Fruit fly (Drosophila melanogaster) Kc167 (cell line): ENCODE results near the gene CG18599.

ENCODE experiments used
- Myc ChIP-seq: fragments of >200 bp; optimal IDR thresholded peaks from 2 replicates; lab custom pipeline; 2017; ENCODE audit warnings: missing external identifiers
- Sin3A ChIP-seq: fragments of >200 bp; optimal IDR thresholded peaks from 2 replicates; lab custom pipeline; 2018; ENCODE audit warnings: missing external identifiers
- h ChIP-seq: fragments of >200 bp; optimal IDR thresholded peaks from 3 replicates; lab custom pipeline; 2018; ENCODE audit warnings: missing external identifiers
- insv ChIP-seq: fragments of >200 bp; optimal IDR thresholded peaks from 3 replicates; lab custom pipeline; 2018; ENCODE audit warnings: missing external identifiers
- psq ChIP-seq: fragments of >200 bp; optimal IDR thresholded peaks from 2 replicates; lab custom pipeline; 2017; ENCODE audit warnings: missing external identifiers
- ttk ChIP-seq: sonication (Bioruptor generic); optimal IDR thresholded peaks from 2 replicates; lab custom pipeline; 2017; ENCODE audit warnings: missing external identifiers

The CG18599 gene

DNA sequence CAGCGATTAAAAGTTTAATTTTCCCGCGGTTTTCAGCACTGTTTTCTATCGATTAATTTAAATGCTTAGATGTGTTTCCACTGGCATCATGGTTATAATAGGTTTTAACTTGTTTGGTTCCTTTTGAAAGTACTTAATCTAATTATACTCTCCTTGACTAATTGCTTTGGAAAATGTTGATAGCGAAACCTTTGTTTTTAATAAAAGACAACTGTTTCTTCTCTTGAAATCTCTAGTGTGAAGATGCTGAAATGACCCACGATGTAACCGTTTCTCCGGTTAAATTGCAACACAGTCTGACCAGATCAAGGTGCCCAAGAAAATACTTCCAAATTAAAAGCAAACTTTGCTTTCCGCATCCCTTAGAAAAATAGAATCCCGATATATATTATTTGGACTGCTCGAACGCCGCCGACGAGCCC lies 31.3 kb downstream of the CG18599 start, which contains the start of gene Dlc90F:
Gene Dlc90F (plus strand): TSS at position 330 of the 422 bp plus-strand sequence.
- TF ChIP-seq Myc: no peak
- TF ChIP-seq Sin3A (lab: Kevin White, UChicago): no peak
- TF ChIP-seq psq (lab: Kevin White, UChicago): no peak
- no peak for TF ChIP-seq ttk (lab: Kevin White, UChicago)
- no peak for TF ChIP-seq insv (lab: Kevin White, UChicago)
- no peak for TF ChIP-seq h (lab: Kevin White, UChicago)

DNA sequence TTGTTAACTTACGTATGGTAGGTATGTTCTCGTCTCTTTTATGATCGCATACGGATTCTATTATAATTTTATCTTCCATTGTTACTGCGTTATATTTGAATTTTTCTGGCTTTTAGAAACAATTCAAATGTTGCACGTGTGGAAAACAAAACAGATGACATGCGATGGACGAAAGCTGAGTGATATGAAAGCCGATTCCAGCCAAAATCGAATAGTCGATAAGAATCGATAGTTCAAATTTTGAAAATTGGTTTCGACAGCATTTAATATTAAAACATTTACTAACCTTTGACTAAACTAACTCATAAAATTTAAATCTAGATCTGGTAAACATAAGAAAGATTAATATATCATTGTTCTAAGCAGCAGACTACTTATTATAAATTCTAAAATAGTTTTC lies 34.0 kb downstream of the CG18599 start, which contains the start of gene Polr1E:
Gene Polr1E (minus strand): TSS at position 160 of the 400 bp plus-strand sequence.
- TF ChIP-seq insv (lab: Kevin White, UChicago) (no peak), Myc (no peak), psq (lab: Kevin White, UChicago) (no peak), ttk (lab: Kevin White, UChicago) (no peak), Sin3A (lab: Kevin White, UChicago) (no peak), h (lab: Kevin White, UChicago) (no peak)

DNA sequence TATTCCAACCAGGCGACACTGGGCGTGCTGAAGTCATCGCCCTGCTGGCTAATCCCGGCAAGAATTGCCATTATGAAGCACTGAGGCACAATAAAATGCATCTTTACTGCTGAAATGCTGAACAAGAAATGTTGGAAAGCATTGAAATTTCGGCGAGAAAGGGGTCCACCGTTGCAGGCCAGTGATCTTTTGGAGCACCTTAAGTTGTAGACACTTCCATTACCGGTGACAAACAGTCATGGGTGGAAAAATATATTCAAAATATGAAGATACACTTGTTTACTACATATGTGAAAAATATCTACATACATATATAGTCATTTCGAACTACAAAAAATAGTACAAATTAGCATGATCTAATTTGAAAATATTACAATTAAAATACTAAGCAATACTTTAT lies 35.2 kb downstream of the CG18599 start, which contains the start of gene CG7126:
Gene CG7126 (minus strand): TSS at position 101 of the 400 bp plus-strand sequence.
- no peak for TF ChIP-seq ttk (lab: Kevin White, UChicago)
- TF ChIP-seq h (lab: Kevin White, UChicago): no peak
- TF ChIP-seq insv (lab: Kevin White, UChicago): no peak
- TF ChIP-seq Myc: no peak
- TF ChIP-seq Sin3A (lab: Kevin White, UChicago): no peak
- no peak for TF ChIP-seq psq (lab: Kevin White, UChicago)

DNA sequence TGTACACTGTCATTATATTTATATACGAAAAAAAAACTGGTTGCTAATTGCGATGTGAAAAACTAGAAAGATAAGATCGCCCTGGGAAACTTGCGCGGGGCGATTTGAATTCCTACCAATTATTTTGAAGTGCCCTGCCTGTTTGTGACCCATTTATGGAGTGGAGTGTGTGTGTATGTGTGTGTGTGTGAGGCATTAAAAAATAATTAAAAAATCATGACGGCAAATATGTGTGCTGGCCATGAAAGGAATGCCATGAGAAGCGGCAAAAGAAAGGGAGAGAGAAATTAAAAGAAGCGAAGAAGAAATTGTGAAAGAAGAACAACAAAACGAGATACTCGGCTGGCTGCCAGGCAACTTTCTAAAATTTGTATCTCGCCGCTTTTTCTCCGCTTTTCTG lies 42.3 kb downstream of the CG18599 start:
- TF ChIP-seq insv (lab: Kevin White, UChicago) (no peak), Myc (no peak), ttk (lab: Kevin White, UChicago) (no peak), h (lab: Kevin White, UChicago) (no peak), Sin3A (lab: Kevin White, UChicago) (no peak), psq (lab: Kevin White, UChicago) (no peak)

DNA sequence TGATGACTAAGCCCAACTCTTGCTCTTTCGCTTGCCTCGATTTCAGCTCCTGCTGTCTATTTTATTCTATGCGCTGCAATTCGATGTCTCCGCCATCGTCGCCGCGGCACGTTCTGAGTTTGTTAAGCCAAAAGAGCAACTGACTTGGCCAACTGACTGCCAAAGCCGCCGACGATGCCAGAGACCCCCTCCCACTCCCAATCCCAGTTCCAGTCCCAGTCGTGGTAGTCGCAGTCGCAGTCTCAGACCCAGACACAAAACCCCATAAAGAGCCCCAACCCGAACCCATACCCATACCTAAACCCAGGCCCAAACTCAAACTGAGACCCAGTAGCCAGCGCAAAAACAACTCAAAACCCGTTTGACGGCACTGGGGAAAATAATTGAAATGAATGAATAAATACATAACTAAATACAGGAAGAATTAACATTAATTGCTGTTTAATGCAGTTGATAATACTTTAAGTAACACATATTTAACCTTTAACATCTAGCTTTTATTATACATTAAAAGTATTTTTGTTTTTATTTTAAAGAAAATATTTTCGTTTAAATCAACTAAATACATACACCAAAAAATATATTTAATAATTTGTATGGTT lies 43.3 kb downstream of the CG18599 start:
- TF ChIP-seq Sin3A (lab: Kevin White, UChicago) (no peak), insv (lab: Kevin White, UChicago) (no peak), psq (lab: Kevin White, UChicago) (no peak), Myc (no peak), h (lab: Kevin White, UChicago) (no peak)

- TF ChIP-seq psq (lab: Kevin White, UChicago): no peak
- TF ChIP-seq insv (lab: Kevin White, UChicago): no peak
- no peak for TF ChIP-seq h (lab: Kevin White, UChicago)
- no peak for TF ChIP-seq Sin3A (lab: Kevin White, UChicago)
- no peak for TF ChIP-seq ttk (lab: Kevin White, UChicago)
- TF ChIP-seq Myc: no peak
Measured at dm6 chr3R:18311368-18311919, 43.9 kb downstream of the CG18599 start.

DNA sequence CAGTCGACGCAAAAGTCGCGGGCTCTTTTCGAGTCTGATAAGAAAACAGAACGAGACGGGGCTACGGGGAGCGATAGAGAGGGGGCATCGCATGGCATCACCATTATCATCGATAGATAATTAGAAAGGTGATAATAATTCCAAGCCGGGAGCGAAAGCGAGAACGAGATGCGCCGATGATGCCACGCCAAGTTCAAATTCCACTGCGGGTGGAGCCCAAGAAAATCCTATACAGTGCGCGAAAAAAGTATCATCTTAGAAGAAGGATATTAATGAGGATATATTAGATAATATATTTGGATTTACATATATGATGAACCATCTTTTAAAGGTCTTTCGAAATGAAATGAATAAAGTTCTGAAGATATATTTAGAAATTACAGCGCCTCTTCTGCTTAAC lies 45.2 kb downstream of the CG18599 start:
- TF ChIP-seq psq (lab: Kevin White, UChicago) (no peak), Sin3A (lab: Kevin White, UChicago) (no peak), h (lab: Kevin White, UChicago) (no peak), insv (lab: Kevin White, UChicago) (no peak), ttk (lab: Kevin White, UChicago) (no peak), Myc (no peak)

- no peak for TF ChIP-seq psq (lab: Kevin White, UChicago)
- no peak for TF ChIP-seq Myc
- no peak for TF ChIP-seq Sin3A (lab: Kevin White, UChicago)
- TF ChIP-seq h (lab: Kevin White, UChicago): no peak
- no peak for TF ChIP-seq ttk (lab: Kevin White, UChicago)
- TF ChIP-seq insv (lab: Kevin White, UChicago): no peak
Measured at dm6 chr3R:18314320-18314719, 46.7 kb downstream of the CG18599 start, which contains the start of gene PKD. TSS of gene PKD (minus strand) at chr3R:18314407.

DNA sequence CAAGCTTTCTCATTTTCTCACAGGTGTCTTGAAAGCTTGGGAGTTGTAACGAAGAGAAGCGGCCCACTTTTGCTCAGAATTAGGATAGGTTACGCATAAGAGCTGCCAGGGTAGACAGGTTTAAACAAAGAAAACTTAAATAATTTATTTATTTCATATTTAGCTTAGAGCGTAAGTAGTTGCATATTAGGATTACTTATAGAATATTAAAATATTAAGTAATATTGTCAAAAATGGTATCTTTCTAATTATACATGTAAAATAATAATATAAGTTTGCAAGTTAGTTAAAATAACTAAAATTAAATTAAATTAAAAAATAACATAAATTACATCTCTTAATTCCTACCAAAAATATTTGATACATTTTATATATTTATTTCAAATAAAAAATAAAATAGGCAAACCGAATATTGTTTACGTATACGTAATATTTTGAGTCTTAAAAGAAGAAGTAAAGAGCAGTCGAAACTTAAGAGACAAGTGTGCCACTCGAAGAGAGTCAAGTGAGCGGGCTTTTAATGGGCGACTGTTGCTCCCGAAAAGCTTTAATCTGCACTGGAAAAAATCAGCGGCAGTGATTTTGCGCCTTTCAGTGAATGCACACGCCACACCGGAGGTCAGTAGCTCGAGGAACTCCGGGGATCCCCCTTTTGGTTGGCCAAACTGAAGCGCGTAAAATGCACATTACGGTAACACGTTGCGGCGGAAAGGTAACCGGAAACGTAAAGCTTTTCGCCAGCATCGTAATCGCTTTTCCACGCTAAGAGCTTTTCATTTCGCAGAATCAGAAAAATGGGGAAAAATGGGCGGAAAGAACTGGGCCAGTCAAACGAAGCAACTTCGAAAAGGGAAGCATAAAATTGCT lies 47.5 kb downstream of the CG18599 start:
- no peak for TF ChIP-seq psq (lab: Kevin White, UChicago)
- no peak for TF ChIP-seq insv (lab: Kevin White, UChicago)
- no peak for TF ChIP-seq Sin3A (lab: Kevin White, UChicago)
- no peak for TF ChIP-seq h (lab: Kevin White, UChicago)
- TF ChIP-seq Myc: no peak
- no peak for TF ChIP-seq ttk (lab: Kevin White, UChicago)
